Worm (Caenorhabditis elegans) whole organism, L4/young adult: ENCODE results near the gene math-15.
"Not testable (repeated sequence)": the region's sequence is repeated elsewhere in the genome, so short reads cannot be mapped to it uniquely, and the experiment has no call there.

Source experiments
- W03F9.2 ChIP-seq: fragments of 150-350 bp; optimal IDR thresholded peaks from 2 replicates; lab custom pipeline; 2014; ENCODE audit warnings: missing biosample characterization, missing genetic modification characterization
- dao-5 ChIP-seq: sonication (generic microtip); optimal IDR thresholded peaks from 2 replicates; lab custom pipeline; 2016; ENCODE audit warnings: missing genotype, missing genetic modification characterization, moderate library complexity, missing compliant biosample characterization
- him-1 ChIP-seq: sonication (generic microtip); optimal IDR thresholded peaks from 2 replicates; lab custom pipeline; 2016; ENCODE audit warnings: missing genotype, missing genetic modification reagents, missing genetic modification characterization, missing compliant biosample characterization

Gene math-15

ce11 chrII:1852503-1852902, 13.7 kb upstream of the math-15 start, which contains the start of gene C52E2.2:
C52E2.2 (plus strand) TSS chrII:1852803.
- no peak for TF ChIP-seq him-1
- no peak for TF ChIP-seq dao-5 (tag; lab: Kevin White, UChicago)
- no peak for TF ChIP-seq W03F9.2 (tag; lab: Kevin White, UChicago)

ce11 chrII:1854094-1854493, 12.1 kb upstream of the math-15 start, which contains the start of gene fbxb-95:
fbxb-95 (plus strand) TSS chrII:1854394.
- TF ChIP-seq him-1; W03F9.2 (tag; lab: Kevin White, UChicago); dao-5 (tag; lab: Kevin White, UChicago): not testable (repeated sequence)

ce11 chrII:1861285-1861793, 4.8 kb upstream of the math-15 start, which contains the start of gene C16C4.18:
C16C4.18 (minus strand) TSS chrII:1861335.
- not testable (repeated sequence) for TF ChIP-seq dao-5 (tag; lab: Kevin White, UChicago); W03F9.2 (tag; lab: Kevin White, UChicago); him-1

- not testable (repeated sequence) for TF ChIP-seq him-1; W03F9.2 (tag; lab: Kevin White, UChicago); dao-5 (tag; lab: Kevin White, UChicago)
Observed at ce11 chrII:1862334-1862733, 3.8 kb upstream of the math-15 start, which contains the start of gene fbxb-98. fbxb-98 (plus strand) TSS chrII:1862634.

ce11 chrII:1864278-1864677, 1.9 kb upstream of the math-15 start, which contains the start of gene C16C4.17:
C16C4.17 (plus strand) TSS chrII:1864578.
- TF ChIP-seq W03F9.2 (tag; lab: Kevin White, UChicago) (no peak), him-1 (no peak), dao-5 (tag; lab: Kevin White, UChicago) (no peak)

ce11 chrII:1869120-1869519, 2.9 kb downstream of the math-15 start, which contains the start of gene math-14:
math-14 (plus strand) TSS chrII:1869420.
- TF ChIP-seq W03F9.2 (tag; lab: Kevin White, UChicago) (no peak), dao-5 (tag; lab: Kevin White, UChicago) (no peak), him-1 (no peak)

- TF ChIP-seq him-1 (no peak), dao-5 (tag; lab: Kevin White, UChicago) (no peak), W03F9.2 (tag; lab: Kevin White, UChicago) (no peak)
Observed at ce11 chrII:1870875-1871592, 4.9 kb downstream of the math-15 start, which contains the start of gene math-10. math-10 (plus strand) TSS chrII:1871542.

ce11 chrII:1875658-1876057, 9.5 kb downstream of the math-15 start, which contains the start of gene math-13:
math-13 (plus strand) TSS chrII:1875958.
- no peak for TF ChIP-seq W03F9.2 (tag; lab: Kevin White, UChicago)
- no peak for TF ChIP-seq dao-5 (tag; lab: Kevin White, UChicago)
- TF ChIP-seq him-1, result no peak

ce11 chrII:1878663-1879062, 12.5 kb downstream of the math-15 start, which contains the start of gene math-16:
math-16 (minus strand) TSS chrII:1878763.
- no peak for TF ChIP-seq him-1
- no peak for TF ChIP-seq W03F9.2 (tag; lab: Kevin White, UChicago)
- no peak for TF ChIP-seq dao-5 (tag; lab: Kevin White, UChicago)

- no peak for TF ChIP-seq dao-5 (tag; lab: Kevin White, UChicago)
Observed at ce11 chrII:1882705-1883104, 16.5 kb downstream of the math-15 start, which contains the start of gene math-5. math-5 (minus strand) TSS chrII:1882805.

ce11 chrII:1884635-1885034, 18.5 kb downstream of the math-15 start, which contains the start of gene math-6:
math-6 (minus strand) TSS chrII:1884735.
- TF ChIP-seq him-1, result no peak
- TF ChIP-seq dao-5 (tag; lab: Kevin White, UChicago), result no peak
- no peak for TF ChIP-seq W03F9.2 (tag; lab: Kevin White, UChicago)

ce11 chrII:1886379-1886778, 20.2 kb downstream of the math-15 start, which contains the start of gene math-7:
math-7 (minus strand) TSS chrII:1886479.
- no peak for TF ChIP-seq him-1
- no peak for TF ChIP-seq W03F9.2 (tag; lab: Kevin White, UChicago)
- no peak for TF ChIP-seq dao-5 (tag; lab: Kevin White, UChicago)

ce11 chrII:1889071-1889470, 22.9 kb downstream of the math-15 start, which contains the start of gene math-8:
math-8 (minus strand) TSS chrII:1889171.
- TF ChIP-seq W03F9.2 (tag; lab: Kevin White, UChicago) (no peak), him-1 (no peak), dao-5 (tag; lab: Kevin White, UChicago) (no peak)

- TF ChIP-seq dao-5 (tag; lab: Kevin White, UChicago) (no peak), him-1 (no peak), W03F9.2 (tag; lab: Kevin White, UChicago) (no peak)
Observed at ce11 chrII:1890682-1891081, 24.5 kb downstream of the math-15 start, which contains the start of gene math-9. math-9 (minus strand) TSS chrII:1890782.
